Fruit fly (Drosophila melanogaster): Measurements from ENCODE around the gene CG12773.

dm6 chrX:1303961-1304360 lies 49.8 kb downstream of the CG12773 start:
- no peak for TF ChIP-seq toe (GFP tag; optimal IDR thresholded peaks at IDR 0.05)
- no peak for TF ChIP-seq CG7101 (tag; optimal IDR thresholded peaks at IDR 0.05)
- TF ChIP-seq CG5204 (GFP tag; optimal IDR thresholded peaks at IDR 0.05): no peak
- TF ChIP-seq kay (GFP tag; ENCODE audit: borderline replicate concordance): no peak
- TF ChIP-seq CG12768 (GFP tag; optimal IDR thresholded peaks at IDR 0.05): no peak
- TF ChIP-seq bab1 (GFP tag; optimal IDR thresholded peaks at IDR 0.05): no peak
- no peak for TF ChIP-seq CG7045 (GFP tag; optimal IDR thresholded peaks at IDR 0.05)
- TF ChIP-seq tj (GFP tag; optimal IDR thresholded peaks at IDR 0.05): no peak
